Worm (Caenorhabditis elegans) whole organism, early embryonic: Measurements from ENCODE around the gene sri-43.
"Not testable (repeated sequence)": the region's sequence is repeated elsewhere in the genome, so short reads cannot be mapped to it uniquely, and the experiment has no call there.

Source experiments
- B0310.2 ChIP-seq: sonication (generic microtip); optimal IDR thresholded peaks from 2 replicates; lab custom pipeline; 2016; ENCODE audit warnings: mild to moderate bottlenecking, missing genetic modification characterization, missing compliant biosample characterization
- F13C5.2 ChIP-seq: sonication (generic microtip); optimal IDR thresholded peaks from 2 replicates; lab custom pipeline; 2017; ENCODE audit warnings: mild to moderate bottlenecking, missing genetic modification characterization, inconsistent platforms, missing compliant biosample characterization
- aly-1 ChIP-seq: sonication (generic microtip); optimal IDR thresholded peaks from 2 replicates; lab custom pipeline; 2016; ENCODE audit warnings: missing genetic modification characterization, missing compliant biosample characterization
- ama-1 ChIP-seq: fragments of 150-350 bp; optimal IDR thresholded peaks from 2 replicates; lab custom pipeline; 2014
- ceh-13 ChIP-seq: fragments of 200-800 bp; sonication (Bioruptor generic); optimal IDR thresholded peaks from 2 replicates; lab custom pipeline; 2018; ENCODE audit warnings: mild to moderate bottlenecking, missing genetic modification characterization, missing compliant biosample characterization
- ceh-36 ChIP-seq: sonication (generic microtip); optimal IDR thresholded peaks from 2 replicates; lab custom pipeline; 2016; ENCODE audit warnings: missing genetic modification characterization, inconsistent platforms, missing compliant biosample characterization
- ets-7 ChIP-seq: sonication (generic microtip); optimal IDR thresholded peaks from 2 replicates; lab custom pipeline; 2016; ENCODE audit warnings: missing genotype, missing genetic modification characterization, missing compliant biosample characterization
- flt-1 ChIP-seq: fragments of 200-800 bp; sonication (Bioruptor generic); IDR thresholded peaks from 2 replicates; pipeline ENCODE4 v1.3.6; 2022; ENCODE audit warnings: missing genetic modification characterization, missing compliant biosample characterization
- hmbx-1 ChIP-seq: sonication (generic microtip); optimal IDR thresholded peaks from 2 replicates; lab custom pipeline; 2016; ENCODE audit warnings: mild to moderate bottlenecking, missing genetic modification characterization, missing compliant biosample characterization
- hmg-4 ChIP-seq: fragments of 200-800 bp; sonication (Bioruptor generic); optimal IDR thresholded peaks from 2 replicates; lab custom pipeline; 2018; ENCODE audit warnings: mild to moderate bottlenecking, missing genetic modification characterization, missing compliant biosample characterization
- hnd-1 ChIP-seq: sonication (generic microtip); optimal IDR thresholded peaks from 2 replicates; lab custom pipeline; 2016; ENCODE audit warnings: missing genetic modification characterization, missing compliant biosample characterization
- pes-1 ChIP-seq: fragments of 200-800 bp; sonication (Bioruptor generic); IDR thresholded peaks from 2 replicates; pipeline ENCODE4 v1.3.6; 2022; ENCODE audit warnings: missing genetic modification reagents, missing genetic modification characterization, missing compliant biosample characterization
- scrt-1 ChIP-seq: fragments of 200-800 bp; sonication (Bioruptor generic); IDR thresholded peaks from 2 replicates; pipeline ENCODE4 v1.3.6; 2022; ENCODE audit warnings: missing genetic modification characterization, missing compliant biosample characterization
- sea-1 ChIP-seq: fragments of 200-800 bp; sonication (Bioruptor generic); conservative IDR thresholded peaks from 2 replicates; pipeline ENCODE4 v1.3.6; 2022; ENCODE audit warnings: missing genetic modification characterization, missing compliant biosample characterization
- tbx-11 ChIP-seq: fragments of 200-800 bp; sonication (Bioruptor generic); IDR thresholded peaks from 2 replicates; pipeline ENCODE4 v1.3.6; 2022; ENCODE audit warnings: missing genetic modification characterization, missing compliant biosample characterization
- tbx-37 ChIP-seq: fragments of 200-800 bp; sonication (Bioruptor generic); conservative IDR thresholded peaks from 2 replicates; pipeline ENCODE4 v1.3.6; 2022; ENCODE audit warnings: missing genetic modification reagents, missing genetic modification characterization, missing compliant biosample characterization
- tra-4 ChIP-seq: sonication (generic microtip); optimal IDR thresholded peaks from 2 replicates; lab custom pipeline; 2017; ENCODE audit warnings: missing genetic modification characterization, missing compliant biosample characterization

Gene sri-43

DNA sequence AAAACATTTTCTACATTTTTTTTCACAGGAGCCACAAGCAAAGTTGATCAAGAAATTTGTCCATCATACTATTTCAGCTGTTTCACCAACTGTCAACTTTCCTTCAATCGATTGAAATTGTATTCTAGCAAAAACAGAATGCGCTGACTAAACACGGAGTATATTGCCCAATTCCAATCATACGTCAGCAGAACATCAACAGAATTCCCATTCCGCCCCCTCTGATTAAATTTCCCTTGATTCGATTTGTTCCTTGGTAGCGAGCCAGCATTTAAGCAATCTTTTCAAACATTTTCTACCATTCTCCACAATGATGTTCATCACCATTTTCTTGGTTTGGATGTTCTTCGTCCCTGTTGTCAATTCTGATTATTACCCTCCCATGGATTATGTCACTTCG, 1.4 kb upstream of the sri-43 start, which contains the start of gene T10D4.15:
Gene T10D4.15 (plus strand): TSS at position 301 of the 400 bp plus-strand sequence.
- TF ChIP-seq B0310.2 (tag; lab: Kevin White, UChicago) (no peak), flt-1 (GFP tag; lab: Robert Waterston, UW) (no peak), ets-7 (tag; lab: Kevin White, UChicago) (no peak), hnd-1 (no peak), tbx-37 (no peak), pes-1 (GFP tag; lab: Robert Waterston, UW) (no peak), tra-4 (no peak), sea-1 (GFP tag; lab: Robert Waterston, UW) (no peak), ceh-13 (no peak), hmbx-1 (no peak)

DNA sequence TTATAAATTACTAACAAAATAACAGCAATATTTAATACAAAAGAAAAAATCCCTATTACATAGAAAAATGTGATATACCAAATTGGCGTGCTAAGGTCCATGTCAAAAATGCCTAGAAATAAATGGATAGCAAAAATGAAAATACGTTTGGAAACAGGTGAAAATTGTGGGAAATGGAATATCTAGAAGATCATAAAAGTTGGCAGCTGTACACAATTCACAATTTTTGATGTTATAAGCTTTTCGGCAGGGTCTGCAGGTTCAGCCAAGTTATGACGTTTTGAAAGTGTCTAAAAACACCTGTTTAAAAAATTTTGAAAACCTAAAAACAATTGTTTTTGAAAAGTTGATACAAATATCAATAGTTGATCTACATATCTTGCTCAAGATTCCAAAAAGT, 1.6 kb downstream of the sri-43 start, which contains the start of gene sri-42:
Gene sri-42 (minus strand): TSS at position 101 of the 400 bp plus-strand sequence.
- TF ChIP-seq tbx-11 (GFP tag; lab: Robert Waterston, UW); pes-1 (GFP tag; lab: Robert Waterston, UW); tra-4: not testable (repeated sequence)

DNA sequence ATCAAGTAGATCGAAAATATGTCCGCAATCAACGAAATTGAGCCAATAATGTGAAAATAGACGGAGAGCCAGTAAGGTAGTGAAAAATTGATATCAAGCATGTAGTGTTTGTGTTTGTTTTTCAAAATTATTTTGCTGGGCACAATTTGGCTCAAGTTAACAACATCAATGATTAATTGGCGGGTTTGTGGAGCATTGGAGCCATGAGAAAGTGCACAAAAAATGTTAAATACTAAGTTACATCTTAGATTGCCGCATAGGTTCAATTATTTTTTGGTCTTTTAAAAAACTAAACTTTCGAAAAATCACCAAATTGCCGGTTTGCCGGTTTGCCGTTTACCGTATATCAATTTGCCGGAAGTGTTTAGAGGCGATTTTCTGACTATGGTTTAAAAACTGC, 6.6 kb downstream of the sri-43 start, which contains the start of gene sri-54:
Gene sri-54 (minus strand): TSS at position 101 of the 400 bp plus-strand sequence.
- no peak for TF ChIP-seq aly-1 (tag; lab: Kevin White, UChicago)
- no peak for TF ChIP-seq tbx-37
- no peak for TF ChIP-seq F13C5.2
- no peak for TF ChIP-seq sea-1 (GFP tag; lab: Robert Waterston, UW)
- no peak for TF ChIP-seq flt-1 (GFP tag; lab: Robert Waterston, UW)
- TF ChIP-seq tra-4, result no peak
- TF ChIP-seq hmbx-1, result no peak
- TF ChIP-seq scrt-1, result no peak

DNA sequence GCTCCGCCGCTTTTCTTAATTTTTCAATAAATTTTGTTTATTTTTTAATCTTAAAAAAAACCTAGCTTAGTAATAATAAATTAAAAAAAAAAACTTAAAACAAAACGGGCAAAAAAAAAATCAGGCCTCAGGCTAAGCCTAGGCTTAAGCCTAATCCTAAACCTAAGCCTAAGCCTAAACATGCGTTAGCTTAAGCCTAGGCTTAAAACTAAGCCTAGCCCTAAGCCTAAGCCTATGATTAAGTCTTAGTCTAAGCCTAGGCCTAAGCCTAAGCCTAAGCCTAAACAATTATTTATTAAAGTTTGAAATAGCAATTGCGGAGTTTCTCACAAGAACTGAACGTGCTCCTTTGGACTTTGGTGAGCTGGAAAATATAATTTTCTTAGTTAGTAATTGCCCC, 9.2 kb downstream of the sri-43 start:
- TF ChIP-seq ceh-36 (tag; lab: Kevin White, UChicago) (peak; percentile 63), tbx-37 (no peak)

DNA sequence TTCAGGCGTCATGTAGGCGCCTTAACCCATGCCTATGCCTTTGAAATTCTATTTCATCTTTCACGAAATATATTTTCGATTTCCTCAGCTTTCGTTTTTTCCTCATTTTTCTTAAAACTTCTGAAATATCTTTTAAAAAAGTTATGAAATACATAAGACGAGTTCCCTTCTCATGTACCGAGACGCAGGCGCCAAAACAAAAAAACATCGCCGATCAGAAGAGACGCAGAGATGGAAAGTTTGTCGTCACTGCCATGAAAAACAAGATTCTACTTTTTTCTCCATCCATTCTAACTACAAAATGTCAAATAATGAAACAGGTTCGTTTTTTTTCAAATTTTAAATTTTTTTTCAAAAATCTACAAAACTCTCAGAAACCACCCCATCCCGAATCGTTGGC, 15.4 kb downstream of the sri-43 start, which contains the start of gene chil-24:
Gene chil-24 (plus strand): TSS at position 156 of the 400 bp plus-strand sequence.
- TF ChIP-seq ama-1 (lab: Kevin White, UChicago) (no peak), hnd-1 (no peak), F13C5.2 (no peak), scrt-1 (no peak), pes-1 (GFP tag; lab: Robert Waterston, UW) (no peak), hmg-4 (no peak), tra-4 (no peak), tbx-37 (no peak), sea-1 (GFP tag; lab: Robert Waterston, UW) (no peak), tbx-11 (GFP tag; lab: Robert Waterston, UW) (no peak), ceh-36 (tag; lab: Kevin White, UChicago) (no peak), flt-1 (GFP tag; lab: Robert Waterston, UW) (no peak), aly-1 (tag; lab: Kevin White, UChicago) (no peak)

DNA sequence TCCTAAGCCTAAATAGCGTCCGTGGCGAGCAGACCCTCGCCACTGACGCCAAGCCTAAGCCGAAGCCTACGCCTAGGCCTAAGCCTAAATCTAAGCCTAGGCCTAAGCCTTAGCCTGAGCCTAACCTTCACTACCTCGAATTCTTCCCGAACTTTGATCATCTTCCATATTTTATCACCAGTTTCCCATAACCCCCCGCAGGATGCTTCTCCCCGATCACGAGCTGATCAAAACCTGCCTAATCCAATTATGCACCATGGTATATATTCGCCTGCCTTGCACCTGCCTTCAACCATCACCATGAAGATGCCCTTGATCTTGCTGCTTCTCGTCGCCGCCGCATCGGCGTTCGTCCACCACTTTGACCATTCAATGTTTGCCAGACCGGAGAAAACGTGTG, 17.7 kb downstream of the sri-43 start, which contains the start of gene ins-31:
Gene ins-31 (plus strand): TSS at position 301 of the 400 bp plus-strand sequence.
- TF ChIP-seq pes-1 (GFP tag; lab: Robert Waterston, UW), result 0 out of 2 replicates have a peak, but pooled peaks have one; percentile 32

- TF ChIP-seq hnd-1 (no peak), pes-1 (GFP tag; lab: Robert Waterston, UW) (no peak), tbx-11 (GFP tag; lab: Robert Waterston, UW) (no peak), F13C5.2 (no peak), aly-1 (tag; lab: Kevin White, UChicago) (no peak), sea-1 (GFP tag; lab: Robert Waterston, UW) (no peak)
Observed at ce11 chrII:3126341-3126740, 18.1 kb downstream of the sri-43 start, which contains the start of gene ins-19. Gene ins-19, minus strand, starts transcription at chrII:3126441.

ce11 chrII:3123206-3123605, 21.2 kb downstream of the sri-43 start, which contains the start of gene srh-71:
Gene srh-71, plus strand, starts transcription at chrII:3123506.
- no peak for TF ChIP-seq ets-7 (tag; lab: Kevin White, UChicago)
- no peak for TF ChIP-seq pes-1 (GFP tag; lab: Robert Waterston, UW)
- no peak for TF ChIP-seq tra-4
- no peak for TF ChIP-seq scrt-1
- TF ChIP-seq flt-1 (GFP tag; lab: Robert Waterston, UW), result no peak
- TF ChIP-seq F13C5.2, result no peak
- no peak for TF ChIP-seq ama-1 (lab: Kevin White, UChicago)
- TF ChIP-seq B0310.2 (tag; lab: Kevin White, UChicago), result no peak
- no peak for TF ChIP-seq ceh-36 (tag; lab: Kevin White, UChicago)

- TF ChIP-seq aly-1 (tag; lab: Kevin White, UChicago) (no peak), ceh-13 (no peak), ama-1 (lab: Kevin White, UChicago) (no peak), pes-1 (GFP tag; lab: Robert Waterston, UW) (no peak)
Observed at ce11 chrII:3118907-3119382, 25.5 kb downstream of the sri-43 start, which contains the start of gene T10D4.6. Gene T10D4.6, plus strand, starts transcription at chrII:3119332.
